Worm (Caenorhabditis elegans) whole organism, young adult: ENCODE results near the gene helq-1.

Experiments
- B0035.1 ChIP-seq: sonication (generic microtip); optimal IDR thresholded peaks from 2 replicates; lab custom pipeline; 2016; ENCODE audit warnings: missing genetic modification characterization, mild to moderate bottlenecking, missing compliant biosample characterization, missing genotype, missing genetic modification reagents
- Y53G8AR.9 ChIP-seq: fragments of 200-800 bp; sonication (Bioruptor generic); conservative IDR thresholded peaks from 2 replicates; pipeline ENCODE4 v1.3.6; 2022; ENCODE audit warnings: missing genetic modification reagents, missing genetic modification characterization, missing compliant biosample characterization
- dox-1 ChIP-seq: fragments of 200-800 bp; sonication (Bioruptor generic); IDR thresholded peaks from 2 replicates; pipeline ENCODE4 v1.3.6; 2022; ENCODE audit warnings: missing genetic modification reagents, missing genetic modification characterization, missing compliant biosample characterization
- ekl-4 ChIP-seq: fragments of 200-800 bp; sonication (Bioruptor generic); IDR thresholded peaks from 2 replicates; pipeline ENCODE4 v1.3.6; 2022; ENCODE audit warnings: missing genetic modification reagents, missing genetic modification characterization, missing compliant biosample characterization
- nhr-27 ChIP-seq: fragments of 200-800 bp; sonication (Bioruptor generic); optimal IDR thresholded peaks from 2 replicates; lab custom pipeline; 2018; ENCODE audit warnings: mild to moderate bottlenecking, missing genetic modification characterization, moderate library complexity, missing compliant biosample characterization

ce11 chrIII:576555-576954 lies 10.4 kb downstream of the helq-1 start:
- no peak for TF ChIP-seq B0035.1 (tag; lab: Kevin White, UChicago)
- TF ChIP-seq ekl-4 (GFP tag; lab: Robert Waterston, UW), result no peak
- no peak for TF ChIP-seq nhr-27 (tag; lab: Kevin White, UChicago)
- TF ChIP-seq Y53G8AR.9 (GFP tag; lab: Robert Waterston, UW), result no peak
- no peak for TF ChIP-seq dox-1 (GFP tag; lab: Robert Waterston, UW)
